Worm (Caenorhabditis elegans) whole organism, late embryonic: ENCODE data around the gene num-1.

Experiments used
- K09A11.1 ChIP-seq: sonication (generic microtip); optimal IDR thresholded peaks from 2 replicates; lab custom pipeline; 2017; ENCODE audit warnings: antibody characterized with exemption, mild to moderate bottlenecking, missing genetic modification characterization, missing compliant biosample characterization; ENCODE audit not compliant: insufficient read depth
- T23F11.4 ChIP-seq: fragments of 200-800 bp; sonication (Bioruptor generic); optimal IDR thresholded peaks from 2 replicates; lab custom pipeline; 2018; ENCODE audit warnings: mild to moderate bottlenecking, missing genetic modification characterization, missing compliant biosample characterization
- Y22D7AL.16 ChIP-seq: sonication (generic microtip); optimal IDR thresholded peaks from 2 replicates; lab custom pipeline; 2016; ENCODE audit warnings: missing genetic modification characterization, missing compliant biosample characterization
- ahr-1 ChIP-seq: sonication (generic microtip); optimal IDR thresholded peaks from 2 replicates; lab custom pipeline; 2016; ENCODE audit warnings: missing genetic modification characterization, missing compliant biosample characterization
- ceh-14 ChIP-seq: sonication (generic microtip); optimal IDR thresholded peaks from 2 replicates; lab custom pipeline; 2016; ENCODE audit warnings: missing genotype, missing genetic modification characterization, missing compliant biosample characterization
- ceh-18 ChIP-seq: sonication (generic microtip); optimal IDR thresholded peaks from 2 replicates; lab custom pipeline; 2016; ENCODE audit warnings: missing genetic modification characterization, missing compliant biosample characterization
- ceh-24 ChIP-seq: sonication (generic microtip); optimal IDR thresholded peaks from 2 replicates; lab custom pipeline; 2016; ENCODE audit warnings: mild to moderate bottlenecking, missing genetic modification characterization, missing compliant biosample characterization
- ceh-48 ChIP-seq: sonication (generic microtip); optimal IDR thresholded peaks from 2 replicates; lab custom pipeline; 2016; ENCODE audit warnings: missing genetic modification characterization, inconsistent platforms, missing compliant biosample characterization
- ceh-6 ChIP-seq: fragments of 200-800 bp; sonication (Bioruptor generic); optimal IDR thresholded peaks from 2 replicates; lab custom pipeline; 2018; ENCODE audit warnings: mild to moderate bottlenecking, missing genetic modification characterization, missing compliant biosample characterization
- ceh-9 ChIP-seq: sonication (generic microtip); optimal IDR thresholded peaks from 2 replicates; lab custom pipeline; 2016; ENCODE audit warnings: mild to moderate bottlenecking, missing genetic modification characterization, inconsistent platforms, missing compliant biosample characterization
- dmd-4 ChIP-seq: sonication (generic microtip); optimal IDR thresholded peaks from 2 replicates; lab custom pipeline; 2016; ENCODE audit warnings: borderline replicate concordance, missing genetic modification characterization, missing compliant biosample characterization
- dve-1 ChIP-seq: sonication (generic microtip); optimal IDR thresholded peaks from 2 replicates; lab custom pipeline; 2017; ENCODE audit warnings: antibody characterized with exemption, mild to moderate bottlenecking, missing genetic modification characterization, missing compliant biosample characterization
- elt-2 ChIP-seq: sonication (generic microtip); optimal IDR thresholded peaks from 2 replicates; lab custom pipeline; 2016; ENCODE audit warnings: missing genetic modification reagents, missing genetic modification characterization, missing compliant biosample characterization
- elt-4 ChIP-seq: sonication (generic microtip); optimal IDR thresholded peaks from 2 replicates; lab custom pipeline; 2016; ENCODE audit warnings: missing genetic modification characterization, missing compliant biosample characterization
- ets-4 ChIP-seq: sonication (generic microtip); optimal IDR thresholded peaks from 2 replicates; lab custom pipeline; 2016; ENCODE audit warnings: missing genetic modification characterization, missing compliant biosample characterization
- eyg-1 ChIP-seq: sonication (generic microtip); optimal IDR thresholded peaks from 2 replicates; lab custom pipeline; 2016; ENCODE audit warnings: missing genotype, missing genetic modification characterization, missing compliant biosample characterization
- fax-1 ChIP-seq: sonication (generic microtip); optimal IDR thresholded peaks from 2 replicates; lab custom pipeline; 2016; ENCODE audit warnings: missing genotype, missing genetic modification characterization, missing compliant biosample characterization
- fkh-10 ChIP-seq: fragments of 150-350 bp; optimal IDR thresholded peaks from 2 replicates; lab custom pipeline; 2014; ENCODE audit warnings: missing biosample characterization, missing genetic modification reagents, missing genetic modification characterization
- fkh-6 ChIP-seq: sonication (generic microtip); optimal IDR thresholded peaks from 2 replicates; lab custom pipeline; 2016; ENCODE audit warnings: missing genetic modification characterization, missing compliant biosample characterization
- hlh-13 ChIP-seq: fragments of 200-800 bp; sonication (Bioruptor generic); optimal IDR thresholded peaks from 2 replicates; lab custom pipeline; 2018; ENCODE audit warnings: mild to moderate bottlenecking, missing genetic modification characterization, missing compliant biosample characterization
- hlh-15 ChIP-seq: sonication (generic microtip); optimal IDR thresholded peaks from 2 replicates; lab custom pipeline; 2016; ENCODE audit warnings: missing genetic modification characterization, missing compliant biosample characterization
- hlh-30 ChIP-seq: sonication (generic microtip); optimal IDR thresholded peaks from 2 replicates; lab custom pipeline; 2017; ENCODE audit warnings: antibody characterized with exemption, missing genetic modification characterization, missing compliant biosample characterization; ENCODE audit not compliant: insufficient read depth
- lin-11 ChIP-seq: fragments of 200-800 bp; sonication (Bioruptor generic); optimal IDR thresholded peaks from 2 replicates; lab custom pipeline; 2018; ENCODE audit warnings: mild to moderate bottlenecking, missing genetic modification characterization, missing compliant biosample characterization
- madf-2 ChIP-seq: sonication (generic microtip); optimal IDR thresholded peaks from 2 replicates; lab custom pipeline; 2017; ENCODE audit warnings: missing genetic modification characterization, missing compliant biosample characterization
- nhr-11 ChIP-seq: fragments of 150-350 bp; optimal IDR thresholded peaks from 2 replicates; lab custom pipeline; 2014; ENCODE audit warnings: missing biosample characterization, missing genetic modification characterization
- nhr-232 ChIP-seq: sonication (generic microtip); optimal IDR thresholded peaks from 2 replicates; lab custom pipeline; 2016; ENCODE audit warnings: missing genetic modification characterization, missing compliant biosample characterization
- npax-4 ChIP-seq: sonication (generic microtip); optimal IDR thresholded peaks from 2 replicates; lab custom pipeline; 2016; ENCODE audit warnings: missing genetic modification characterization, missing compliant biosample characterization
- pat-9 ChIP-seq: fragments of 200-800 bp; sonication (Bioruptor generic); optimal IDR thresholded peaks from 2 replicates; lab custom pipeline; 2018; ENCODE audit warnings: mild to moderate bottlenecking, missing genetic modification characterization, moderate library complexity, missing compliant biosample characterization
- pros-1 ChIP-seq: fragments of 150-350 bp; optimal IDR thresholded peaks from 2 replicates; lab custom pipeline; 2014; ENCODE audit warnings: missing biosample characterization, missing genetic modification reagents, missing genetic modification characterization
- ref-2 ChIP-seq: sonication (generic microtip); optimal IDR thresholded peaks from 2 replicates; lab custom pipeline; 2016; ENCODE audit warnings: missing genetic modification characterization, missing compliant biosample characterization
- rnt-1 ChIP-seq: sonication (generic microtip); optimal IDR thresholded peaks from 2 replicates; lab custom pipeline; 2016; ENCODE audit warnings: missing genetic modification characterization, missing compliant biosample characterization
- sdc-2 ChIP-seq: sonication (generic microtip); optimal IDR thresholded peaks from 2 replicates; lab custom pipeline; 2016; ENCODE audit warnings: missing genotype, missing genetic modification characterization, missing compliant biosample characterization
- sox-2 ChIP-seq: fragments of 200-800 bp; sonication (Bioruptor generic); IDR thresholded peaks from 2 replicates; pipeline ENCODE4 v1.3.6; 2022; ENCODE audit warnings: missing genetic modification reagents, missing genetic modification characterization, missing compliant biosample characterization
- unc-42 ChIP-seq: sonication (generic microtip); optimal IDR thresholded peaks from 2 replicates; lab custom pipeline; 2016; ENCODE audit warnings: missing genotype, missing genetic modification characterization, missing compliant biosample characterization
- unc-86 ChIP-seq: sonication (generic microtip); optimal IDR thresholded peaks from 2 replicates; lab custom pipeline; 2016; ENCODE audit warnings: missing genetic modification characterization, missing compliant biosample characterization
- zip-5 ChIP-seq: sonication (generic microtip); optimal IDR thresholded peaks from 2 replicates; lab custom pipeline; 2016; ENCODE audit warnings: missing genetic modification characterization, missing compliant biosample characterization

Gene num-1

DNA sequence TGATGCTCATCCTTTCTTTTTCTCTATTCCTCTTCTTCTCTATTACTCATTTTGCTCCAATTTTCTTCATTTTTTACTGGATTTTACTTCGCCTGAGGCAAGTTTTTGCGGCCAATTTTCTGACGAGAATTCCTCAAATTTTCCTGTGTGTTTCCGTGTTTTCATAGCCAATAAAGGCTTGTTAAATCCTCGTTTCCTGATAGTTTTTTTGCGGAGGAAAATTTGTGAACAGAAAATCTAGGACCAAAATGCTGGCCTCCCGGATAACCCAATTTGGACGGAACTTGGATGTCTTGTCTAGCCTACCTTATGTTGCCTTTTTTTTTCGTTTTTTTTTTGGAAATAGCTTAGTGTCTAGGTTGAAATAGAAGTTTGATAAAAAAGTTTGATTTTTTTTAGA lies 16.0 kb upstream of the num-1 start:
- TF ChIP-seq unc-42: peak; percentile 18
- no peak for TF ChIP-seq elt-2
- no peak for TF ChIP-seq sox-2 (GFP tag; lab: Robert Waterston, UW)
- no peak for TF ChIP-seq nhr-232 (tag; lab: Kevin White, UChicago)

DNA sequence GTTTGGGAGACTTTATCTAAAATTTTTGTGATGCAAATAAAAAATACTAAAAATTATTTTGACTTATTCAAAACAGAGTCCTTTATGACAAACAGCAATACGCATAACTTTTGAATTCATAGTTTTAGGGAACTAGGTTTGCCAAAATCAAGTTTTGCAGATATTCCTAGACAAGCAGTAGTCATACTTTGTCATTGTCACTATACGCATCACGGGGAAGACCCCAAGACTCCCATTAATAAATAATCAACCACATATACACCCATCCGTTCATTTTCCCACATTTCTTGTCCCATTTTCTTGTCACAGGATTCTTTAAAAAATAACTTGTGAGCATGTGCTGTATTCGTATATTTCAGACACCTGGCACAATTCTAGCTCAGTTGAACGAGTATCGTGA lies 15.2 kb upstream of the num-1 start, which contains the start of gene Y44A6D.7:
Gene Y44A6D.7, plus strand, starts transcription at position 301 of the 400 bp plus-strand sequence.
- no peak for TF ChIP-seq ceh-18
- TF ChIP-seq nhr-11 (tag; lab: Kevin White, UChicago): no peak
- TF ChIP-seq ets-4 (tag; lab: Kevin White, UChicago): no peak
- no peak for TF ChIP-seq ceh-48
- TF ChIP-seq sox-2 (GFP tag; lab: Robert Waterston, UW): no peak
- TF ChIP-seq elt-4 (tag; lab: Kevin White, UChicago): no peak
- no peak for TF ChIP-seq rnt-1

DNA sequence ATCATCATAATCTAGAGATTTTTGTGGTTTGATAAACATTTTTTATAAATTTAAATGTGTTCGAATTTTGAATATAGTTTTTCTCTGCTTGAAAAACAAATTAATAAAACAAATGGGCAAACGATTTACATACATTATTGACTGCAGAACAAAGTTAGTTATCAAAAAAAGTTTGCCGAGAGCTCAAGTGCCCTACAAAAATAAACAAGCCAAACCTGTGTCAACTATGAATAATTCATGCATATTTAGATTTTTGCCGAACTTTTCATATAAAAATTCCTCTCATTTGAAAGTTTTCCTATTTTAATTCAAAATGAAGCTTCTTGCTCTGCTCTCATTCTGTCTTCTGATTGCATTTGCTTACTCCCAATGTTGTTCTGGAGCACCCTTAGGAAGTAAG lies 13.8 kb upstream of the num-1 start, which contains the start of gene sshk-1:
Gene sshk-1, plus strand, starts transcription at position 301 of the 400 bp plus-strand sequence.
- TF ChIP-seq pat-9 (tag; lab: Kevin White, UChicago): no peak
- TF ChIP-seq dmd-4 (tag; lab: Kevin White, UChicago): no peak
- no peak for TF ChIP-seq pros-1 (tag; lab: Kevin White, UChicago)
- no peak for TF ChIP-seq ceh-14 (tag; lab: Kevin White, UChicago)
- no peak for TF ChIP-seq hlh-15 (tag; lab: Kevin White, UChicago)
- TF ChIP-seq T23F11.4 (GFP tag; lab: Kevin White, UChicago): no peak
- no peak for TF ChIP-seq fkh-6
- no peak for TF ChIP-seq lin-11 (tag; lab: Kevin White, UChicago)
- TF ChIP-seq ets-4 (tag; lab: Kevin White, UChicago): no peak
- TF ChIP-seq Y22D7AL.16: no peak
- no peak for TF ChIP-seq ahr-1
- TF ChIP-seq zip-5 (tag; lab: Kevin White, UChicago): no peak
- TF ChIP-seq ceh-6 (GFP tag; lab: Kevin White, UChicago): no peak
- TF ChIP-seq npax-4 (tag; lab: Kevin White, UChicago): no peak

DNA sequence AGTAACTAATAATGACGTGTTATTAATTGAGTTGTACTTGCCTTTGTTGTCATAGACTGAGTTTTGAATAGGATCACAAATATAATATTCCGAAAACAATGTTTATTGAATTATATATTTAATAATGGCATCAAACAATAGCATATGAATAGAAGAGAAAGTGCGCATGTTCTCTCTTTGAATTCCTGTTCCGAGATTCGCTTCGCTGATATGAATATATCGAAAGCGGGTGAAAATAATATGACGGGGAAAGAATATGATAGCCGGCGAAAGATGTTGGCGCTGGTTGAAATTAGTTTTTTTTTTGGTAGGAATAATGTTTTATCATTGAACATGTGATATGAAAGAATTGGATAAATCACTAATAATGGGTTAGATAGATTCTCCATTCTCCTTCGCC lies 9.6 kb upstream of the num-1 start, which contains the start of gene T03D8.6:
Gene T03D8.6, minus strand, starts transcription at position 298 of the 400 bp plus-strand sequence.
- TF ChIP-seq ref-2 (tag; lab: Kevin White, UChicago) (no peak), unc-86 (tag; lab: Kevin White, UChicago) (no peak), hlh-30 (no peak), Y22D7AL.16 (no peak), pros-1 (tag; lab: Kevin White, UChicago) (no peak), madf-2 (tag; lab: Kevin White, UChicago) (no peak), ceh-24 (tag; lab: Kevin White, UChicago) (no peak)
- TF ChIP-seq, all 69 proteins: peak for 0

DNA sequence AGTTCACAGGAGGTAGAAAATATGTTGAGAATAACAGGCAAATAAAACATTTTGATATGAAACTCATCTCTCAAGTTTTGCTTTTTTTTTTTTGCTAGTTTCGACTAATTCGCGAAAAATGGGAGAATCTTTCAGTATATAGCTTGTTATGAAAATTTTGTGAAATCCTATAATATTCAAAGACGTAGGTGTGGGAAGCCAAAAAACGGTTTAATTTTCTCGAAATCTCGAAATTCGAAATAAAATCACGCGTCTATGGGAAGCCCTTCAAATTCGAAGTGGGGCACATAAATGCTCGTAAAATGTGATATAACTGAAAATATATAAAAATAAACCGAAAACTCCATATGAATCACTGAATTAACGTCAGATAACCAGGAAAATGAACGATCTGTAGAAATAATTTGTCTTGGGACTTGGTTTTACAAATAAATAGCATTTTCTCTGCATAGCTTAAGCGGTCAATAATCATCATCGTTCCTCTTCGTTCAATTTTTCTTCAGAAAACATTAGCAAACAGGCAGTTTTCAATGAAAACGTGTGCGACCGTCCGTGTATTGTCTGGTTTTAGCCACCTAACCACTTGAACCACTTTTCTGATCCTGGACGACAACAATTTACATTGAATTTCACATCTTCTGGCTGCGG lies 4.5 kb upstream of the num-1 start, which contains the start of the genes gcy-22 and grl-14:
Gene gcy-22, minus strand, starts transcription at position 101 of the 648 bp plus-strand sequence.
Gene grl-14, plus strand, starts transcription at position 598 of the 648 bp plus-strand sequence.
- TF ChIP-seq lin-11 (tag; lab: Kevin White, UChicago) (no peak), hlh-13 (GFP tag; lab: Kevin White, UChicago) (no peak), ceh-9 (tag; lab: Kevin White, UChicago) (no peak), dmd-4 (tag; lab: Kevin White, UChicago) (no peak), eyg-1 (tag; lab: Kevin White, UChicago) (no peak), elt-2 (no peak), fkh-10 (no peak), ceh-18 (no peak), sdc-2 (no peak), hlh-30 (no peak), ets-4 (tag; lab: Kevin White, UChicago) (no peak), nhr-11 (tag; lab: Kevin White, UChicago) (no peak), K09A11.1 (tag; lab: Kevin White, UChicago) (no peak), hlh-15 (tag; lab: Kevin White, UChicago) (no peak), dve-1 (tag; lab: Kevin White, UChicago) (no peak), unc-86 (tag; lab: Kevin White, UChicago) (no peak), fax-1 (tag; lab: Kevin White, UChicago) (no peak), pat-9 (tag; lab: Kevin White, UChicago) (no peak), pros-1 (tag; lab: Kevin White, UChicago) (no peak)
